Fruit fly (Drosophila melanogaster) whole organism, wandering third instar larva: ENCODE data around the gene CG15635.
A peak's percentile ranks its signal among the peaks of the same experiment; 100 is the strongest.

Experiments
- CG32264 ChIP-seq: fragments of 200-800 bp; sonication (Bioruptor generic); optimal IDR thresholded peaks from 2 replicates; lab custom pipeline; 2016; ENCODE audit warnings: missing biosample characterization, missing genetic modification characterization
- CG9705 ChIP-seq: fragments of 200-800 bp; sonication (Bioruptor generic); optimal IDR thresholded peaks from 2 replicates; lab custom pipeline; 2018; ENCODE audit warnings: missing biosample characterization, mild to moderate bottlenecking, missing genetic modification characterization
- CrebA ChIP-seq: fragments of 200-800 bp; sonication (Bioruptor generic); optimal IDR thresholded peaks from 2 replicates; lab custom pipeline; 2016; ENCODE audit warnings: missing biosample characterization, mild to moderate bottlenecking, missing genetic modification characterization, borderline replicate concordance
- Dfd ChIP-seq: fragments of >200 bp; optimal IDR thresholded peaks from 2 replicates; lab custom pipeline; 2017; ENCODE audit warnings: missing biosample characterization, missing genetic modification characterization
- Dif ChIP-seq: fragments of 200-275, 200-300 bp; sonication (Bioruptor generic); optimal IDR thresholded peaks from 2 replicates; lab custom pipeline; 2018; ENCODE audit warnings: missing biosample characterization, missing genetic modification characterization; ENCODE audit not compliant: partially characterized antibody
- GATAd ChIP-seq: sonication (Bioruptor generic); optimal IDR thresholded peaks from 2 replicates; lab custom pipeline; 2016; ENCODE audit warnings: missing biosample characterization, missing genetic modification characterization
- HLH106 ChIP-seq: fragments of 200-800 bp; optimal IDR thresholded peaks from 3 replicates; lab custom pipeline; 2019; ENCODE audit warnings: missing biosample characterization, mild to moderate bottlenecking, missing genetic modification characterization, moderate library complexity
- Hnf4 ChIP-seq: fragments of 200-800 bp; sonication (Bioruptor generic); optimal IDR thresholded peaks from 2 replicates; lab custom pipeline; 2016; ENCODE audit warnings: missing biosample characterization, mild to moderate bottlenecking, missing genetic modification characterization
- Hr78 ChIP-seq: fragments of >200 bp; optimal IDR thresholded peaks from 2 replicates; lab custom pipeline; 2017; ENCODE audit warnings: missing biosample characterization, missing genetic modification characterization
- Mio ChIP-seq: sonication (Bioruptor generic); optimal IDR thresholded peaks from 2 replicates; lab custom pipeline; 2016; ENCODE audit warnings: missing biosample characterization, missing genetic modification characterization
- Myc ChIP-seq: fragments of >200 bp; optimal IDR thresholded peaks from 2 replicates; lab custom pipeline; 2017
- N ChIP-seq: fragments of >200 bp; optimal IDR thresholded peaks from 2 replicates; lab custom pipeline; 2018; ENCODE audit warnings: missing biosample characterization, missing external identifiers, missing genetic modification characterization
- OdsH ChIP-seq: fragments of 200-800 bp; sonication (Bioruptor generic); optimal IDR thresholded peaks from 2 replicates; lab custom pipeline; 2016; ENCODE audit warnings: missing biosample characterization, mild to moderate bottlenecking, missing genetic modification characterization
- Rel ChIP-seq, 2 experiments: fragments of 200-800 bp; sonication (Bioruptor generic) in 1 of 2; optimal IDR thresholded peaks; 2 replicates in 1 of 2; 3 replicates in 1 of 2; lab custom pipeline; 2016 to 2019; ENCODE audit warnings: mild to moderate bottlenecking in 2 of 2, missing biosample characterization in 2 of 2, missing genetic modification characterization in 2 of 2, moderate library complexity in 1 of 2
- Sp1 ChIP-seq: fragments of 200-800 bp; sonication (Bioruptor generic); optimal IDR thresholded peaks from 3 replicates; lab custom pipeline; 2019; ENCODE audit warnings: missing biosample characterization, mild to moderate bottlenecking, missing genetic modification characterization, moderate library complexity
- Vsx2 ChIP-seq: fragments of 200-300, 225-300 bp; sonication (Bioruptor generic); optimal IDR thresholded peaks from 2 replicates; lab custom pipeline; 2018; ENCODE audit warnings: missing biosample characterization, missing genetic modification characterization; ENCODE audit not compliant: partially characterized antibody
- br ChIP-seq: fragments of 200-800 bp; sonication (Bioruptor generic); optimal IDR thresholded peaks from 2 replicates; lab custom pipeline; 2016; ENCODE audit warnings: missing biosample characterization, missing genetic modification characterization
- brk ChIP-seq: fragments of 200-800 bp; sonication (Bioruptor generic); optimal IDR thresholded peaks from 2 replicates; lab custom pipeline; 2016; ENCODE audit warnings: missing biosample characterization, mild to moderate bottlenecking, missing genetic modification characterization
- dl ChIP-seq, 2 experiments: fragments of 175-275, 200-275 bp in 1 of 2; fragments of 200-275 bp in 1 of 2; sonication (Bioruptor generic); optimal IDR thresholded peaks; lab custom pipeline; 2018; ENCODE audit warnings: mild to moderate bottlenecking in 2 of 2, missing biosample characterization in 2 of 2, missing genetic modification characterization in 2 of 2, moderate library complexity in 2 of 2; ENCODE audit not compliant: partially characterized antibody in 2 of 2, insufficient read depth in 1 of 2
- dmrt93B ChIP-seq: fragments of 200-800 bp; sonication (Bioruptor generic); optimal IDR thresholded peaks from 2 replicates; lab custom pipeline; 2018; ENCODE audit warnings: missing biosample characterization, mild to moderate bottlenecking, missing genetic modification characterization
- dsf ChIP-seq: sonication (Bioruptor generic); optimal IDR thresholded peaks from 2 replicates; lab custom pipeline; 2016; ENCODE audit warnings: missing biosample characterization, missing genetic modification characterization, borderline replicate concordance
- ey ChIP-seq: fragments of 200-800 bp; sonication (Bioruptor generic); optimal IDR thresholded peaks from 2 replicates; lab custom pipeline; 2016; ENCODE audit warnings: missing biosample characterization, missing genetic modification characterization
- foxo ChIP-seq, 2 experiments: fragments of 200-800 bp; sonication (Bioruptor generic); optimal IDR thresholded peaks; 2 replicates in 1 of 2; 3 replicates in 1 of 2; lab custom pipeline; 2016 to 2017; ENCODE audit warnings: missing biosample characterization in 2 of 2, missing genetic modification characterization in 2 of 2
- fru ChIP-seq: fragments of 200-800 bp; sonication (Bioruptor generic); optimal IDR thresholded peaks from 3 replicates; lab custom pipeline; 2016; ENCODE audit warnings: missing biosample characterization, mild to moderate bottlenecking, missing genetic modification characterization
- h ChIP-seq: fragments of 200-800 bp; sonication (Bioruptor generic); optimal IDR thresholded peaks from 3 replicates; lab custom pipeline; 2016; ENCODE audit warnings: missing biosample characterization, mild to moderate bottlenecking, missing genetic modification characterization
- jim ChIP-seq: fragments of 175-275, 200-325 bp; sonication (Bioruptor generic); optimal IDR thresholded peaks from 2 replicates; lab custom pipeline; 2016; ENCODE audit warnings: missing biosample characterization, mild to moderate bottlenecking, missing genetic modification characterization
- lola ChIP-seq: fragments of >200 bp; optimal IDR thresholded peaks from 2 replicates; lab custom pipeline; 2017; ENCODE audit warnings: missing biosample characterization, missing genetic modification characterization
- pan ChIP-seq: fragments of >200 bp; optimal IDR thresholded peaks from 2 replicates; lab custom pipeline; 2017
- psq ChIP-seq: fragments of 200-800 bp; sonication (Bioruptor generic); optimal IDR thresholded peaks from 3 replicates; lab custom pipeline; 2017; ENCODE audit warnings: missing biosample characterization, mild to moderate bottlenecking, missing genetic modification characterization, moderate library complexity
- rgr ChIP-seq: fragments of 200-800 bp; sonication (Bioruptor generic); optimal IDR thresholded peaks from 3 replicates; lab custom pipeline; 2016; ENCODE audit warnings: missing biosample characterization, mild to moderate bottlenecking, missing genetic modification characterization
- sage ChIP-seq: fragments of 200-800 bp; sonication (Bioruptor generic); optimal IDR thresholded peaks from 2 replicates; lab custom pipeline; 2016; ENCODE audit warnings: missing biosample characterization, mild to moderate bottlenecking, missing genetic modification characterization
- sv ChIP-seq: fragments of 200-800 bp; sonication (Bioruptor generic); optimal IDR thresholded peaks from 3 replicates; lab custom pipeline; 2016; ENCODE audit warnings: missing biosample characterization, missing genetic modification characterization
- tai ChIP-seq: sonication (Bioruptor generic); optimal IDR thresholded peaks from 2 replicates; lab custom pipeline; 2016; ENCODE audit warnings: missing biosample characterization, missing genetic modification characterization
- woc ChIP-seq: sonication (Bioruptor generic); optimal IDR thresholded peaks from 2 replicates; lab custom pipeline; 2016; ENCODE audit warnings: missing biosample characterization, mild to moderate bottlenecking, missing genetic modification characterization

Gene CG15635

dm6 chr2L:4614140-4614642 is 28.6 kb upstream of the CG15635 start, which contains the start of gene dpy:
Gene dpy (minus strand): TSS chr2L:4614300.
- TF ChIP-seq OdsH (GFP tag; lab: Kevin White, UChicago) (peak; percentile 6), CG9705 (GFP tag; lab: Kevin White, UChicago) (no peak), fru (peak; percentile 35), Myc (lab: Kevin White, UChicago) (no peak), CrebA (GFP tag; lab: Kevin White, UChicago) (peak; percentile 29), Vsx2 (GFP tag; lab: Kevin White, UChicago) (no peak), psq (peak; percentile 8), Dif (GFP tag; lab: Kevin White, UChicago) (peak; percentile 58)

DNA sequence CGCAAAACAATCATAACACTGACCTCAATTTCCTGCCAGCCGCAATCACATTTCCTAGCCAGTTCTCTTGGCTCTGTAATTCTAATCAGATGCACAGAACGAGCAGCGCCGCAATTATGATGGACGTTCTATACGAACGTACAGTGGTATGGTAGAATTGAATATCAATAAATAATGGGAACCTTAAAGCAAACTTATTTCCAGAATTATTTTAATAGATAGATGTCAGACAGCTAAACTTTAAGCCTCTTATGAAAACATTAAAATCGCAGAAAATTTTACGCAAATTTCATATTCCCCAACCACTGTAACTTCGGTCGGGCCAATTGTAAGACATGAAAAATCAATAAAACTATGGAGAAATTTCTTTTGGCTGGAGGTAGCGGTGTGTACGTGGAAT is 23.6 kb upstream of the CG15635 start:
- TF ChIP-seq Sp1 (no peak), CG32264 (GFP tag; lab: Kevin White, UChicago) (no peak), ey (no peak), Hr78 (no peak), Vsx2 (GFP tag; lab: Kevin White, UChicago) (no peak), HLH106 (tag; lab: Kevin White, UChicago) (no peak), tai (no peak)
- TF ChIP-seq, all 38 proteins: peak for 0

DNA sequence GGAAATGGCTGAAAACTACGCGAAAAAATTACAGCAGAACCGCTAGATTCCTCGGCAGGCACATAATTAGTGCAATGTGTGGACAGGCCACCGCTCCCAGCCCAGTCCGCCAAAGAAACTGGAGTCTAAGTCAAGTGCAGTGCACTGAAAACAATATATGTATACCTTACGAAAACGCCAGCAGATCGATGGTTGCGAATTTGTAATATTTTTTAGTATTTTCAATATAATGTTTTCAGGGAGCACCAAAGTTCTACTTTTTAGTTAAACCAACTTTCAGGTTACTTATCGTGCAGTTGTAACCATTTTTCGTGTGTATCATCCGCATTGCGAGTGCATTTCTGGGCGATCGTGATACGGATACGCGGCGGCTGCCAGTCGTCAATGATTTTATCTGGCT is 20.8 kb upstream of the CG15635 start:
- TF ChIP-seq fru = peak; percentile 9
- no peak for TF ChIP-seq lola (GFP tag; lab: Kevin White, UChicago)

DNA sequence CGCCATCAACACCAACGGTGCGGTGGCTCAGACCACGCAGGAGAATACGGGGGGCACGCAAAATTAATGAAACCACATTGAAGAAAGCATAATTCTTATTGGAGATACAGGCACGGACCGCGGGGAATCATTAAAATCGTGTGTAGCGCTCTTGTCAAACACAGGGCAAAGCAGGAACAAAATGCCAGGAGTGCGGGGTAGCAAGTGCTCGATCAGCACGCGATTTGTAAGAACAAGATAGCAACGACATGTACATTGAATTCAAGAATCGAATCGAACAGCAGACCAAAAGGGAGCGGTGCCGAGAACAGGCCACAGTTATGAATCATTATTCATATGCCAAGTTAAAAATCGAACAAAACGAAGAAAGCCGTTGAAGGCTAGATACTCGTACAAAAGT is 15.8 kb upstream of the CG15635 start:
- TF ChIP-seq woc = no peak
- TF ChIP-seq CrebA (GFP tag; lab: Kevin White, UChicago) = no peak
- TF ChIP-seq sage (GFP tag; lab: Kevin White, UChicago) = no peak
- TF ChIP-seq dmrt93B (GFP tag; lab: Kevin White, UChicago) = no peak
- TF ChIP-seq brk (GFP tag; lab: Kevin White, UChicago) = no peak
- TF ChIP-seq CG32264 (GFP tag; lab: Kevin White, UChicago) = no peak
- TF ChIP-seq CG9705 (GFP tag; lab: Kevin White, UChicago) = no peak
- no peak for TF ChIP-seq lola (GFP tag; lab: Kevin White, UChicago)
- no peak for TF ChIP-seq N (GFP tag; lab: Kevin White, UChicago)
- no peak for TF ChIP-seq psq
- TF ChIP-seq Hnf4 (GFP tag; lab: Kevin White, UChicago) = no peak
- no peak for TF ChIP-seq dsf (GFP tag; lab: Kevin White, UChicago)
- no peak for TF ChIP-seq pan (lab: Kevin White, UChicago)
- no peak for TF ChIP-seq Sp1
- TF ChIP-seq Rel (GFP tag; optimal IDR thresholded peaks at IDR 0.05; lab: Kevin White, UChicago) = no peak
- TF ChIP-seq Rel (tag; optimal IDR thresholded peaks at IDR 0.05; lab: Kevin White, UChicago) = no peak
- TF ChIP-seq jim (GFP tag; lab: Kevin White, UChicago) = no peak
- no peak for TF ChIP-seq Mio (GFP tag; lab: Kevin White, UChicago)
- TF ChIP-seq Myc (lab: Kevin White, UChicago) = no peak
- TF ChIP-seq br (GFP tag; lab: Kevin White, UChicago) = no peak

- TF ChIP-seq h (GFP tag; lab: Kevin White, UChicago) (no peak), dsf (GFP tag; lab: Kevin White, UChicago) (no peak), foxo (GFP tag; optimal IDR thresholded peaks at IDR 0.05; lab: Kevin White, UChicago) (no peak), Mio (GFP tag; lab: Kevin White, UChicago) (no peak), N (GFP tag; lab: Kevin White, UChicago) (no peak), pan (lab: Kevin White, UChicago) (no peak), lola (GFP tag; lab: Kevin White, UChicago) (no peak), HLH106 (tag; lab: Kevin White, UChicago) (no peak)
Observed at dm6 chr2L:4632997-4633396, 9.8 kb upstream of the CG15635 start.

dm6 chr2L:4635376-4635775 is 7.4 kb upstream of the CG15635 start:
- TF ChIP-seq dmrt93B (GFP tag; lab: Kevin White, UChicago) (no peak), Hr78 (no peak), Dfd (GFP tag; lab: Kevin White, UChicago) (no peak), pan (lab: Kevin White, UChicago) (no peak), fru (peak; percentile 20), Rel (GFP tag; optimal IDR thresholded peaks at IDR 0.05; lab: Kevin White, UChicago) (no peak), Rel (tag; optimal IDR thresholded peaks at IDR 0.05; lab: Kevin White, UChicago) (no peak), sage (GFP tag; lab: Kevin White, UChicago) (no peak), brk (GFP tag; lab: Kevin White, UChicago) (no peak), GATAd (GFP tag; lab: Kevin White, UChicago) (no peak), ey (peak; percentile 11), lola (GFP tag; lab: Kevin White, UChicago) (no peak), HLH106 (tag; lab: Kevin White, UChicago) (no peak), psq (no peak), rgr (GFP tag; lab: Kevin White, UChicago) (peak; percentile 19), woc (peak; percentile 12), dl (GFP tag; optimal IDR thresholded peaks at IDR 0.05; lab: Kevin White, UChicago; ENCODE audit: insufficient read depth in 1 of 2, partially characterized antibody in 2 of 2) (no peak), sv (GFP tag; lab: Kevin White, UChicago) (no peak), foxo (GFP tag; optimal IDR thresholded peaks at IDR 0.05; lab: Kevin White, UChicago) (peak in 1 of 2 experiments; percentile 29), br (GFP tag; lab: Kevin White, UChicago) (no peak), h (GFP tag; lab: Kevin White, UChicago) (peak; percentile 33)
